Fruit fly (Drosophila melanogaster) whole organism, adult: Measurements from ENCODE around the gene CG6834.

Experiments used
- CG11617 ChIP-seq: fragments of 200-800 bp; sonication (Bioruptor generic); optimal IDR thresholded peaks from 2 replicates; lab custom pipeline; 2017; ENCODE audit warnings: mild to moderate bottlenecking, missing biosample characterization, missing genetic modification reagents, missing genetic modification characterization
- CG12768 ChIP-seq: fragments of 200-800 bp; sonication (Bioruptor generic); optimal IDR thresholded peaks from 2 replicates; lab custom pipeline; 2017; ENCODE audit warnings: missing biosample characterization, missing genetic modification characterization, mild to moderate bottlenecking, moderate library complexity, missing genetic modification reagents
- CG14711 ChIP-seq: fragments of 200-800 bp; sonication (Bioruptor generic); optimal IDR thresholded peaks from 2 replicates; lab custom pipeline; 2018; ENCODE audit warnings: missing biosample characterization, mild to moderate bottlenecking, missing genetic modification characterization, moderate library complexity
- CG1620 ChIP-seq: fragments of 200-800 bp; sonication (Bioruptor generic); optimal IDR thresholded peaks from 2 replicates; lab custom pipeline; 2016; ENCODE audit warnings: missing biosample characterization, missing genetic modification characterization
- CG33017 ChIP-seq: fragments of 200-800 bp; sonication (Bioruptor generic); optimal IDR thresholded peaks from 2 replicates; lab custom pipeline; 2018; ENCODE audit warnings: missing biosample characterization, mild to moderate bottlenecking, missing genetic modification characterization, moderate library complexity
- CG5204 ChIP-seq: fragments of 200-800 bp; sonication (Bioruptor generic); optimal IDR thresholded peaks from 2 replicates; lab custom pipeline; 2016; ENCODE audit warnings: missing biosample characterization, missing genetic modification characterization
- CG7045 ChIP-seq: fragments of 200-800 bp; sonication (Bioruptor generic); optimal IDR thresholded peaks from 2 replicates; lab custom pipeline; 2017; ENCODE audit warnings: missing biosample characterization, mild to moderate bottlenecking, missing genetic modification characterization
- CG7101 ChIP-seq: fragments of 200-800 bp; sonication (Bioruptor generic); optimal IDR thresholded peaks from 2 replicates; lab custom pipeline; 2018; ENCODE audit warnings: missing biosample characterization, mild to moderate bottlenecking, missing genetic modification characterization, moderate library complexity
- Clk ChIP-seq: fragments of 200-800 bp; sonication (Bioruptor generic); optimal IDR thresholded peaks from 2 replicates; lab custom pipeline; 2017; ENCODE audit warnings: missing biosample characterization, missing genetic modification characterization
- Crg-1 ChIP-seq: fragments of 200-800 bp; sonication (Bioruptor generic); optimal IDR thresholded peaks from 2 replicates; lab custom pipeline; 2016; ENCODE audit warnings: missing biosample characterization, missing genetic modification characterization
- Hr96 ChIP-seq: fragments of 200-800 bp; sonication (Bioruptor generic); optimal IDR thresholded peaks from 2 replicates; lab custom pipeline; 2016; ENCODE audit warnings: missing biosample characterization, missing genetic modification characterization
- Mnt ChIP-seq: fragments of 200-800 bp; sonication (Bioruptor generic); optimal IDR thresholded peaks from 2 replicates; lab custom pipeline; 2016; ENCODE audit warnings: missing biosample characterization, mild to moderate bottlenecking, missing genetic modification characterization
- bab1 ChIP-seq: fragments of 200-800 bp; sonication (Bioruptor generic); optimal IDR thresholded peaks from 3 replicates; lab custom pipeline; 2019; ENCODE audit warnings: missing biosample characterization, mild to moderate bottlenecking, missing genetic modification characterization, moderate library complexity
- cic ChIP-seq: fragments of 200-800 bp; sonication (Bioruptor generic); optimal IDR thresholded peaks from 2 replicates; lab custom pipeline; 2017; ENCODE audit warnings: missing biosample characterization, mild to moderate bottlenecking, missing genetic modification characterization, moderate library complexity
- cnc ChIP-seq, 2 experiments: fragments of >200 bp; optimal IDR thresholded peaks; 2 replicates each; lab custom pipeline; 2017
- kay ChIP-seq: fragments of 200-800 bp; sonication (Bioruptor generic); peaks from one replicate; lab custom pipeline; 2016; ENCODE audit warnings: missing biosample characterization, missing genetic modification characterization, borderline replicate concordance
- ovo ChIP-seq: fragments of 200-800 bp; sonication (Bioruptor generic); optimal IDR thresholded peaks from 2 replicates; lab custom pipeline; 2016; ENCODE audit warnings: missing biosample characterization, missing genetic modification characterization
- pad ChIP-seq: fragments of 200-800 bp; sonication (Bioruptor generic); optimal IDR thresholded peaks from 3 replicates; lab custom pipeline; 2017; ENCODE audit warnings: missing biosample characterization, missing genetic modification characterization, mild to moderate bottlenecking, moderate library complexity, missing genetic modification reagents
- tj ChIP-seq: fragments of 200-800 bp; sonication (Bioruptor generic); optimal IDR thresholded peaks from 3 replicates; lab custom pipeline; 2017; ENCODE audit warnings: missing biosample characterization, mild to moderate bottlenecking, missing genetic modification characterization, moderate library complexity
- toe ChIP-seq: fragments of 200-800 bp; sonication (Bioruptor generic); optimal IDR thresholded peaks from 2 replicates; lab custom pipeline; 2016; ENCODE audit warnings: missing biosample characterization, missing genetic modification characterization

The CG6834 gene

DNA sequence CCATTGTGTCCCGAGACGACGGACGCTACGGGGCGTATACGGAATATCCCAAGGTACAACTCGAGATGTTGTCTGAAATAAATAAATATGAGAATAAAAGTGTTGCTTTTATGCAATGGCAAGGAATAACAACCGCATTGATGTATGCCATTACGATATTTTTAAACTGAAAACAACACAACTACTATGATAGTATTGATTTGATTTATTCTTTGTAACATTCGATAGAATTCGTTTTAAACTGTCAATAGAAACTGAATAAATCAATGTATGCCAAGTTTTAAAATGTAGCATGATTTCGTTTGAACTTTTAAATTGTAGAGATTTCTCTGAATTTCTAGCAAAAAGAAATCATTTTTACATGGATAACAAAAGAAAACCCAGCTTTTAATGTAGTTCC is 8.3 kb upstream of the CG6834 start, which contains the start of gene CG14717:
CG14717 (plus strand) TSS at position 301 of the 400 bp plus-strand sequence.
- no peak for TF ChIP-seq cnc (optimal IDR thresholded peaks at IDR 0.05; lab: Kevin White, UChicago)
- TF ChIP-seq CG11617 (GFP tag; lab: Kevin White, UChicago), result no peak
- no peak for TF ChIP-seq toe (GFP tag; lab: Kevin White, UChicago)
- no peak for TF ChIP-seq CG7101 (tag; lab: Kevin White, UChicago)
- no peak for TF ChIP-seq Hr96 (GFP tag; lab: Kevin White, UChicago)
- no peak for TF ChIP-seq CG33017 (tag; lab: Kevin White, UChicago)
- no peak for TF ChIP-seq Clk
- no peak for TF ChIP-seq CG1620 (GFP tag; lab: Kevin White, UChicago)
- TF ChIP-seq kay (GFP tag; lab: Kevin White, UChicago), result no peak
- TF ChIP-seq bab1 (GFP tag; lab: Kevin White, UChicago), result no peak
- TF ChIP-seq cic (GFP tag; lab: Kevin White, UChicago), result no peak
- TF ChIP-seq tj (GFP tag; lab: Kevin White, UChicago), result no peak

DNA sequence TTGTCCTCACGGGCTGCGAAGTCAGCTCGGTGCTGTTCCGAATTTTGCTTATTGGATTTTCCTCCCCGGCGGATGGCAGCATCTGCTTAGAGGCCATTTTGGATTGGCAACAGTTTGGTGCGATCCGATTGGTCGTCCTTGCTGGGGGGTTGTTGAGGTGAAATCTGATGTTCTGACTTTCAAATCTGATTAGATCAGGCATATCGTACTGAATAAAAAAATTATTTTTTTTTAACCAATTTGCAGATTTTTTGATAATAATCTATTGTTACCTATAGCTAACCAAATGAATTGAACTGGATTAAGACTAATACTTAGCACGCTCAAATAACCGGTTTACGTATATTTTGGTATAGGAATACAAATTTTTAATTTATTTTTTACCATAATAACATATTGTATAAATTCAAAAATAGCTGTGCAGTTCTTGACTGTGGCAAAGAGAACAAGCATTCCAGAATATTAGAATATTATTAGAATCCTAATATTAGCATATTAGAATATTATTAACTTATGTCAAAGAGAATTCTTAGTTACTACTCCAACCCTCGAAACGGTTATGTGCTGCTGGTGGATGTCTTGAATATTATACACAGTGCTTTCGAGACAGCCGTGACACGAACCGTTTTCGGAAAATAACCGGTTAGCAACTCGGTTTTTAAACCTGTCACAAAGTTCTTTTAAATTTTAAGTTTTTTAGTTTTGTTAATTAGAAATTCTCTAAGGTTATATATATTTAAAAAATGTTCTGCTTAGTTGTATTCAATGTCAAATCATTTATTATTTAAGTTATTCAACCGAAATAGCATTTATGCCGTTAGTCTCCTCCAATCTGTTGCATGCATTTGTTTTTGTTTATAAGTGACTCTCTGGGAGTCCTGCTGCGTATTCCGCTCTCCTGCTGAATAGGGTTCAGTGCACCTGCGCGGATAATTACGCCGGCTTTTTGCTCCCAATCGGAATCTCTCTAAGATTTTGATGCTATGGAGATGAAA is 6.7 kb upstream of the CG6834 start, which contains the start of gene Fer3:
Fer3 (minus strand) TSS at position 1 of the 995 bp plus-strand sequence.
- TF ChIP-seq CG14711 (tag; lab: Kevin White, UChicago) (no peak), CG12768 (GFP tag; lab: Kevin White, UChicago) (no peak), Clk (no peak), CG5204 (no peak), CG7101 (tag; lab: Kevin White, UChicago) (no peak), pad (GFP tag; lab: Kevin White, UChicago) (no peak), bab1 (GFP tag; lab: Kevin White, UChicago) (no peak), toe (GFP tag; lab: Kevin White, UChicago) (no peak), CG33017 (tag; lab: Kevin White, UChicago) (no peak), ovo (no peak), CG1620 (GFP tag; lab: Kevin White, UChicago) (no peak), cnc (optimal IDR thresholded peaks at IDR 0.05; lab: Kevin White, UChicago) (no peak), Mnt (no peak), CG11617 (GFP tag; lab: Kevin White, UChicago) (no peak)

DNA sequence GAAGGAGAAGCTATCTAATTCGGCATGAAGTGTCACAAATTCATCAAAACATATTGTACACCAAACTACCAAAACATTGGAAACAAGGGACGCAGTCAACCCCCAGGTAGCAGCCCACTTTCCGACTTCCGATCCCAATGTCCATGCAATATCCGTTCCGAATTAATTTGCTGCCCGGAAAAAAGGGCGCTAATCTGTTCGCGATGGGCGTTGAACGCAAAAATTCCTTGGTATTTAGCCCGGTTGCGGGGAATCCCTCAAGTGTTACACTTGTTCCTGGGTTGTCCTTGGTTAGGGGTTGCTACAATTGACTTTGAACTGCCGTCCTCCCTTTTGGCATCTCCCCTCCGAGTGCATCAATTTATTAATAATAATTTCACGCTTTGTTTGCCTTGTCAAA is 4.6 kb upstream of the CG6834 start:
- TF ChIP-seq tj (GFP tag; lab: Kevin White, UChicago) (no peak), cic (GFP tag; lab: Kevin White, UChicago) (no peak), toe (GFP tag; lab: Kevin White, UChicago) (no peak), CG14711 (tag; lab: Kevin White, UChicago) (no peak), CG1620 (GFP tag; lab: Kevin White, UChicago) (no peak), pad (GFP tag; lab: Kevin White, UChicago) (no peak), bab1 (GFP tag; lab: Kevin White, UChicago) (no peak), CG33017 (tag; lab: Kevin White, UChicago) (no peak), kay (GFP tag; lab: Kevin White, UChicago) (no peak), CG7101 (tag; lab: Kevin White, UChicago) (no peak), Clk (no peak), CG5204 (no peak), CG12768 (GFP tag; lab: Kevin White, UChicago) (no peak), Crg-1 (no peak), CG11617 (GFP tag; lab: Kevin White, UChicago) (no peak), cnc (optimal IDR thresholded peaks at IDR 0.05; lab: Kevin White, UChicago) (no peak), ovo (no peak), Hr96 (GFP tag; lab: Kevin White, UChicago) (no peak), CG7045 (GFP tag; lab: Kevin White, UChicago) (no peak), Mnt (no peak)

DNA sequence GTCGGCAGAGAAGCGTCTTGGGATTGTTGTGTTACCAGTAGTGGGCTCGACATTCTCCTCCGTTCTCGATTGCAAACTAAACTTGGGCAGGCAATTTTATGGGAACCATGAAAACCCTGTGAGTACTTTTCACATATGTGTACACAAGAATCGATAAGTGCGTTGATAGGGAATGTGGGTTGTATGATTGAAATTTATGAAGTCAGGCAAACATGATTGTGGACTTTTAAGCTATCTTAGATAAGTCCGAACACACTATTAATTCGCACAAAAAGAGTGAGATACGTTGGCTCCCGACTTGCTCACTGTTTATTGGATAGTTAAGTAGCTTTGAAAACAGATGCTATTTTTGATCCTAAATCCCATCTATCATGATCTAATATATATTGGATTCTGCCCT is 3.8 kb upstream of the CG6834 start, which contains the start of gene CG18765:
CG18765 (minus strand) TSS at position 53 of the 400 bp plus-strand sequence.
- TF ChIP-seq ovo (no peak), CG11617 (GFP tag; lab: Kevin White, UChicago) (no peak), tj (GFP tag; lab: Kevin White, UChicago) (no peak), Mnt (no peak), bab1 (GFP tag; lab: Kevin White, UChicago) (no peak), cnc (optimal IDR thresholded peaks at IDR 0.05; lab: Kevin White, UChicago) (no peak), CG1620 (GFP tag; lab: Kevin White, UChicago) (no peak), kay (GFP tag; lab: Kevin White, UChicago) (no peak), cic (GFP tag; lab: Kevin White, UChicago) (no peak), Crg-1 (no peak), CG14711 (tag; lab: Kevin White, UChicago) (no peak), toe (GFP tag; lab: Kevin White, UChicago) (no peak), CG33017 (tag; lab: Kevin White, UChicago) (no peak), CG12768 (GFP tag; lab: Kevin White, UChicago) (no peak), CG7045 (GFP tag; lab: Kevin White, UChicago) (no peak)

DNA sequence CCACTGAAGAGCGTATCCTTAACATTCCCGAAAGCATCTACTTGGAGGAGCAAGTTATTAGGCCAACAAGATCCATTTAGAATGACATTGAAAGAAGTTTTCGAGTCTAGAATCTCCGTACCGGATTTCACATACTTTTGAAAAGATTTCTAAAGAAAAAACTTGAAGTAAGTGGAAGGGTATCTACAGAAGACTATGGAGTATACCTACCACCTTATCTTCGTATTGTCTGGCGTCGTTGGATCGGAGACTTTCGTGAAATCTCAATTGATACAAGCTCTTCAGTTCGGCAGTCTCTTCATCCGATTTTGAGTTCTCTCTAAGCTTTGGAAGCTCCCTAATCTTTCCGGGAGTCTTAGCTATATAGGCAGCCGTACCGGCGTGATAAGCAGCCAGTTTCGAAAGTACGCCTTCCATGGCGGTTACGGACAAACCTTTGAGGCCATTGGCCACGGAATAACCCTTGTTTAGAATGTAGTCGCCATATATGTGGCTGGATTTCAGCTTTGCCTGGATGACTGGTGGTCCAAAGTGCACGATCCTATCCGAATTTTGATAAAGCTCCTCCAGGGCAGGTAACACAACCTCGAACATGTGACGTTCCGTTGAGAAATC is 3.0 kb upstream of the CG6834 start:
- TF ChIP-seq cnc (optimal IDR thresholded peaks at IDR 0.05; lab: Kevin White, UChicago) (no peak), CG12768 (GFP tag; lab: Kevin White, UChicago) (no peak), cic (GFP tag; lab: Kevin White, UChicago) (no peak), CG1620 (GFP tag; lab: Kevin White, UChicago) (no peak), Hr96 (GFP tag; lab: Kevin White, UChicago) (no peak), CG14711 (tag; lab: Kevin White, UChicago) (no peak), kay (GFP tag; lab: Kevin White, UChicago) (no peak), Clk (no peak), CG11617 (GFP tag; lab: Kevin White, UChicago) (no peak), pad (GFP tag; lab: Kevin White, UChicago) (no peak), Mnt (no peak), CG7101 (tag; lab: Kevin White, UChicago) (no peak), CG33017 (tag; lab: Kevin White, UChicago) (no peak), toe (GFP tag; lab: Kevin White, UChicago) (no peak), Crg-1 (no peak), bab1 (GFP tag; lab: Kevin White, UChicago) (no peak), CG7045 (GFP tag; lab: Kevin White, UChicago) (no peak)
